Comparison of ENCODE assay signal across 5 worm cellular contexts in the genomic region with DNA sequence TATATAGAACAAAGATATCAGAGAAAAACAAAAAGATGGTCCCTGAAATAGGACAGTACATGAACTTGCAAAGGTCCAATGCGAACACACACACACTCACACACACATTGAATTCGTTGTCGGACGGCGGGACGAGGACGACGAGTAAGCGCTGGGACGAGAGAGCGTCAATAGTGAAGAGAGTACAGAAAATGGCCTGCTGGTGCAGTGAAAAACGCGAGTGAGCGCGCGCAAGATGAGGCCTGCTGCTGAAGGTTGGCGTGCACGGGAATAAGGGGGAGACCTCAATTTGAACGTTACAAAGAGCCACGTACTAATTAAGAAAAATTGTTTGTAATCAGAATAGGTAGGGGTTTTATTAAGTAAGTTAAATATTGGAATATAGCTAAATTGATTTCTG.
TF ChIP-seq lines count a peak whose summit lies in the region.

No protein-coding gene starts in this region.

TF ChIP-seq in whole organism, L1 larva, 84 proteins besides CTCF, POLR2A, EP300 and RAD21 (continues in another document):
- TF ChIP-seq ceh-63 (GFP tag; optimal IDR thresholded peaks at IDR 0.05; lab: Kevin White, UChicago) (no peak), egl-27 (tag; optimal IDR thresholded peaks at IDR 0.05; lab: Kevin White, UChicago) (no peak), ama-1 (optimal IDR thresholded peaks at IDR 0.05; lab: Kevin White, UChicago) (no peak), nhr-12 (tag; optimal IDR thresholded peaks at IDR 0.05; lab: Kevin White, UChicago) (no peak), unc-30 (tag; optimal IDR thresholded peaks at IDR 0.05; lab: Kevin White, UChicago) (no peak), mep-1 (tag; optimal IDR thresholded peaks at IDR 0.05; lab: Kevin White, UChicago) (peak; percentile 47), sup-37 (GFP tag; optimal IDR thresholded peaks at IDR 0.05; lab: Kevin White, UChicago) (no peak), nhr-20 (tag; optimal IDR thresholded peaks at IDR 0.05; lab: Kevin White, UChicago) (peak; percentile 15), fos-1 (tag; optimal IDR thresholded peaks at IDR 0.05; lab: Kevin White, UChicago) (no peak), jun-1 (tag; optimal IDR thresholded peaks at IDR 0.05; lab: Kevin White, UChicago) (no peak), tlp-1 (tag; optimal IDR thresholded peaks at IDR 0.05; lab: Kevin White, UChicago) (no peak), C04F5.9 (tag; optimal IDR thresholded peaks at IDR 0.05; lab: Kevin White, UChicago) (no peak), mdl-1 (tag; optimal IDR thresholded peaks at IDR 0.05; lab: Kevin White, UChicago) (peak in 1 of 2 experiments; percentile 29), C16A3.4 (tag; optimal IDR thresholded peaks at IDR 0.05; lab: Kevin White, UChicago) (no peak), egl-13 (tag; optimal IDR thresholded peaks at IDR 0.05; lab: Kevin White, UChicago) (no peak), lin-14 (GFP tag; optimal IDR thresholded peaks at IDR 0.05; lab: Kevin White, UChicago) (peak; percentile 71), nhr-85 (tag; lab: Kevin White, UChicago) (no peak), pqm-1 (tag; optimal IDR thresholded peaks at IDR 0.05; lab: Kevin White, UChicago) (no peak), xbp-1 (tag; optimal IDR thresholded peaks at IDR 0.05; lab: Kevin White, UChicago) (no peak)

TF ChIP-seq in whole organism, L3 larva, 47 proteins besides CTCF, POLR2A, EP300 and RAD21 (continues in another document):
- TF ChIP-seq hmg-11 (tag; optimal IDR thresholded peaks at IDR 0.05; lab: Kevin White, UChicago), result peak; percentile 87
- TF ChIP-seq nfya-1 (tag; optimal IDR thresholded peaks at IDR 0.05; lab: Kevin White, UChicago; ENCODE audit: insufficient read depth), result peak; percentile 55
- no peak for TF ChIP-seq nhr-12 (tag; optimal IDR thresholded peaks at IDR 0.05; lab: Kevin White, UChicago)
- no peak for TF ChIP-seq elt-1 (tag; optimal IDR thresholded peaks at IDR 0.05; lab: Kevin White, UChicago)
- TF ChIP-seq nhr-25 (tag; optimal IDR thresholded peaks at IDR 0.05; lab: Kevin White, UChicago), result no peak
- TF ChIP-seq ceh-28 (tag; optimal IDR thresholded peaks at IDR 0.05; lab: Kevin White, UChicago), result no peak
- TF ChIP-seq pha-4 (tag; optimal IDR thresholded peaks at IDR 0.05; lab: Kevin White, UChicago), result peak; percentile 38
- no peak for TF ChIP-seq zag-1 (tag; optimal IDR thresholded peaks at IDR 0.05; lab: Kevin White, UChicago)
- TF ChIP-seq nhr-76 (tag; optimal IDR thresholded peaks at IDR 0.05; lab: Kevin White, UChicago), result no peak
- TF ChIP-seq jun-1 (tag; optimal IDR thresholded peaks at IDR 0.05; lab: Kevin White, UChicago), result no peak
- TF ChIP-seq mml-1 (tag; optimal IDR thresholded peaks at IDR 0.05; lab: Kevin White, UChicago), result no peak
- no peak for TF ChIP-seq fkh-2 (tag; optimal IDR thresholded peaks at IDR 0.05; lab: Kevin White, UChicago)
- no peak for TF ChIP-seq ztf-4 (tag; optimal IDR thresholded peaks at IDR 0.05; lab: Kevin White, UChicago)
- TF ChIP-seq ama-1 (optimal IDR thresholded peaks at IDR 0.05; lab: Kevin White, UChicago), result no peak
- no peak for TF ChIP-seq elt-2 (tag; optimal IDR thresholded peaks at IDR 0.05; lab: Kevin White, UChicago)
- TF ChIP-seq egl-27 (tag; optimal IDR thresholded peaks at IDR 0.05; lab: Kevin White, UChicago), result no peak
- no peak for TF ChIP-seq elt-3 (tag; optimal IDR thresholded peaks at IDR 0.05; lab: Kevin White, UChicago)
- TF ChIP-seq nhr-77 (tag; optimal IDR thresholded peaks at IDR 0.05; lab: Kevin White, UChicago), result no peak
- no peak for TF ChIP-seq unc-39 (tag; optimal IDR thresholded peaks at IDR 0.05; lab: Kevin White, UChicago)

TF ChIP-seq in whole organism, early embryonic, 17 proteins besides CTCF, POLR2A, EP300 and RAD21:
- TF ChIP-seq scrt-1 (GFP tag; IDR thresholded peaks at IDR 0.05; lab: Robert Waterston, UW) (no peak), flt-1 (GFP tag; IDR thresholded peaks at IDR 0.05; lab: Robert Waterston, UW) (no peak), tbx-37 (GFP tag; conservative IDR thresholded peaks at IDR 0.05; lab: Robert Waterston, UW) (no peak), hmg-4 (GFP tag; optimal IDR thresholded peaks at IDR 0.05; lab: Kevin White, UChicago) (peak; percentile 71), tbx-11 (GFP tag; IDR thresholded peaks at IDR 0.05; lab: Robert Waterston, UW) (no peak), B0310.2 (tag; optimal IDR thresholded peaks at IDR 0.05; lab: Kevin White, UChicago) (no peak), F13C5.2 (tag; optimal IDR thresholded peaks at IDR 0.05; lab: Kevin White, UChicago) (peak; percentile 58), pes-1 (GFP tag; IDR thresholded peaks at IDR 0.05; lab: Robert Waterston, UW) (no peak), aly-1 (tag; optimal IDR thresholded peaks at IDR 0.05; lab: Kevin White, UChicago) (peak; percentile 26), ama-1 (optimal IDR thresholded peaks at IDR 0.05; lab: Kevin White, UChicago) (no peak), hnd-1 (tag; optimal IDR thresholded peaks at IDR 0.05; lab: Kevin White, UChicago) (no peak), ceh-36 (tag; optimal IDR thresholded peaks at IDR 0.05; lab: Kevin White, UChicago) (no peak), ceh-13 (GFP tag; optimal IDR thresholded peaks at IDR 0.05; lab: Kevin White, UChicago) (no peak), ets-7 (tag; optimal IDR thresholded peaks at IDR 0.05; lab: Kevin White, UChicago) (no peak), sea-1 (GFP tag; conservative IDR thresholded peaks at IDR 0.05; lab: Robert Waterston, UW) (peak; percentile 54; the same call in 1 of the 2 replicates), tra-4 (tag; optimal IDR thresholded peaks at IDR 0.05; lab: Kevin White, UChicago) (no peak), hmbx-1 (tag; optimal IDR thresholded peaks at IDR 0.05; lab: Kevin White, UChicago) (no peak)

TF ChIP-seq in whole organism, midembryonic, 9 proteins besides CTCF, POLR2A, EP300 and RAD21:
- TF ChIP-seq klf-2 (GFP tag; conservative IDR thresholded peaks at IDR 0.05; lab: Robert Waterston, UW) (0 out of 2 replicates have a peak, but pooled peaks have one; percentile 11), ref-1 (GFP tag; conservative IDR thresholded peaks at IDR 0.05; lab: Robert Waterston, UW) (no peak)

TF ChIP-seq in whole organism, young adult, 124 proteins besides CTCF, POLR2A, EP300 and RAD21:
- TF ChIP-seq nhr-120 (GFP tag; IDR thresholded peaks at IDR 0.05; lab: Robert Waterston, UW) (no peak), zfh-2 (GFP tag; conservative IDR thresholded peaks at IDR 0.05; lab: Robert Waterston, UW) (peak; percentile 77), ceh-40 (GFP tag; IDR thresholded peaks at IDR 0.05; lab: Robert Waterston, UW) (no peak), K11D2.4 (GFP tag; IDR thresholded peaks at IDR 0.05; lab: Robert Waterston, UW) (0 out of 2 replicates have a peak, but pooled peaks have one; percentile 24), him-1 (tag; optimal IDR thresholded peaks at IDR 0.05; lab: Kevin White, UChicago) (peak; percentile 37), nhr-80 (tag; optimal IDR thresholded peaks at IDR 0.05; lab: Kevin White, UChicago) (peak; percentile 49), hmg-1.2 (GFP tag; IDR thresholded peaks at IDR 0.05; lab: Robert Waterston, UW) (peak; percentile 68; the same call in 1 of the 2 replicates), cebp-1 (GFP tag; IDR thresholded peaks at IDR 0.05; lab: Robert Waterston, UW) (no peak), cebp-1 (tag; optimal IDR thresholded peaks at IDR 0.05; lab: Kevin White, UChicago) (peak; percentile 18), attf-5 (GFP tag; optimal IDR thresholded peaks at IDR 0.05; lab: Kevin White, UChicago) (peak; percentile 25), C06A6.2 (GFP tag; conservative IDR thresholded peaks at IDR 0.05; lab: Robert Waterston, UW) (no peak)
